Fruit fly (Drosophila melanogaster) whole organism, embryonic: ENCODE data around the gene TyrRS.

Source experiments
- CG10462 ChIP-seq: fragments of 200-800 bp; sonication (Bioruptor generic); optimal IDR thresholded peaks from 2 replicates; lab custom pipeline; 2016; ENCODE audit warnings: missing biosample characterization, missing genetic modification characterization
- CG11085 ChIP-seq: fragments of 200-800 bp; sonication (Bioruptor generic); IDR thresholded peaks from 2 replicates; pipeline ENCODE4 v1.3.6; 2022; ENCODE audit warnings: missing biosample characterization, missing genetic modification characterization
- CG12071 ChIP-seq: fragments of 200-800 bp; sonication (Bioruptor generic); optimal IDR thresholded peaks from 3 replicates; lab custom pipeline; 2018; ENCODE audit warnings: missing biosample characterization, mild to moderate bottlenecking, missing genetic modification characterization
- CG12659 ChIP-seq: fragments of 200-800 bp; sonication (Bioruptor generic); optimal IDR thresholded peaks from 3 replicates; lab custom pipeline; 2017; ENCODE audit warnings: mild to moderate bottlenecking, missing biosample characterization, missing genetic modification reagents, missing genetic modification characterization
- CG13424 ChIP-seq: fragments of 200-800 bp; sonication (Bioruptor generic); optimal IDR thresholded peaks from 2 replicates; lab custom pipeline; 2019; ENCODE audit warnings: missing biosample characterization, mild to moderate bottlenecking, missing genetic modification characterization, moderate library complexity
- CG14014 ChIP-seq: fragments of 200-800 bp; sonication (Bioruptor generic); IDR thresholded peaks from 2 replicates; pipeline ENCODE4 v1.3.6; 2022; ENCODE audit warnings: missing biosample characterization, missing genetic modification characterization
- CG14441 ChIP-seq: fragments of 200-800 bp; sonication (Bioruptor generic); IDR thresholded peaks from 2 replicates; pipeline ENCODE4 v1.3.6; 2022; ENCODE audit warnings: missing biosample characterization, missing genetic modification characterization
- CG15514 ChIP-seq: fragments of 200-800 bp; sonication (Bioruptor generic); optimal IDR thresholded peaks from 3 replicates; lab custom pipeline; 2017; ENCODE audit warnings: missing biosample characterization, missing genetic modification characterization, mild to moderate bottlenecking, moderate library complexity, missing genetic modification reagents
- CG17912 ChIP-seq: fragments of 200-800 bp; sonication (Bioruptor generic); optimal IDR thresholded peaks from 2 replicates; lab custom pipeline; 2018; ENCODE audit warnings: missing biosample characterization, mild to moderate bottlenecking, missing genetic modification characterization
- CG18011 ChIP-seq: fragments of 200-800 bp; sonication (Bioruptor generic); optimal IDR thresholded peaks from 2 replicates; lab custom pipeline; 2017; ENCODE audit warnings: missing biosample characterization, missing genetic modification characterization, mild to moderate bottlenecking, moderate library complexity, missing genotype
- CG18599 ChIP-seq: fragments of 200-800 bp; sonication (Bioruptor generic); optimal IDR thresholded peaks from 3 replicates; lab custom pipeline; 2017; ENCODE audit warnings: missing biosample characterization, missing genetic modification characterization, mild to moderate bottlenecking, moderate library complexity, missing genetic modification reagents
- CG31365 ChIP-seq: fragments of 200-800 bp; sonication (Bioruptor generic); optimal IDR thresholded peaks from 2 replicates; lab custom pipeline; 2018; ENCODE audit warnings: missing biosample characterization, mild to moderate bottlenecking, missing genetic modification characterization
- CG33557 ChIP-seq: fragments of 200-800 bp; sonication (Bioruptor generic); optimal IDR thresholded peaks from 2 replicates; lab custom pipeline; 2019; ENCODE audit warnings: missing biosample characterization, mild to moderate bottlenecking, missing genetic modification characterization, moderate library complexity
- CG34224 ChIP-seq: fragments of 200-800 bp; sonication (Bioruptor generic); IDR thresholded peaks from 3 replicates; pipeline ENCODE4 v1.3.6; 2022; ENCODE audit warnings: missing biosample characterization, missing genetic modification characterization; ENCODE audit not compliant: partially characterized antibody
- CG3726 ChIP-seq: fragments of 200-800 bp; sonication (Bioruptor generic); IDR thresholded peaks from 3 replicates; pipeline ENCODE4, ENCODE4 v1.3.6; 2022; ENCODE audit warnings: missing biosample characterization, missing genetic modification characterization
- CG4424 ChIP-seq: fragments of 200-800 bp; sonication (Bioruptor generic); optimal IDR thresholded peaks from 3 replicates; lab custom pipeline; 2016; ENCODE audit warnings: missing biosample characterization, missing genetic modification characterization
- CG7271 ChIP-seq: fragments of 200-800 bp; sonication (Bioruptor generic); optimal IDR thresholded peaks from 2 replicates; lab custom pipeline; 2018; ENCODE audit warnings: missing biosample characterization, mild to moderate bottlenecking, missing genetic modification characterization, moderate library complexity
- CG7839 ChIP-seq: fragments of 200-800 bp; sonication (Bioruptor generic); optimal IDR thresholded peaks from 3 replicates; lab custom pipeline; 2018; ENCODE audit warnings: missing biosample characterization, mild to moderate bottlenecking, missing genetic modification characterization, moderate library complexity
- CG7928 ChIP-seq: fragments of 200-800 bp; sonication (Bioruptor generic); optimal IDR thresholded peaks from 2 replicates; lab custom pipeline; 2017; ENCODE audit warnings: missing biosample characterization, mild to moderate bottlenecking, missing genetic modification characterization
- CG8388 ChIP-seq: fragments of 200-800 bp; sonication (Bioruptor generic); optimal IDR thresholded peaks from 2 replicates; lab custom pipeline; 2019; ENCODE audit warnings: missing biosample characterization, mild to moderate bottlenecking, missing genetic modification characterization, moderate library complexity
- E2f1 ChIP-seq: fragments of 200-800 bp; sonication (Bioruptor generic); IDR thresholded peaks from 2 replicates; pipeline ENCODE4 v1.3.6; 2022; ENCODE audit warnings: missing biosample characterization, missing genetic modification characterization
- E2f2 ChIP-seq: fragments of 200-800 bp; sonication (Bioruptor generic); IDR thresholded peaks from 2 replicates; pipeline ENCODE4 v1.3.6; 2022; ENCODE audit warnings: missing biosample characterization, missing genetic modification characterization
- HmgD ChIP-seq: fragments of 200-800 bp; sonication (Bioruptor generic); optimal IDR thresholded peaks from 3 replicates; lab custom pipeline; 2016; ENCODE audit warnings: missing biosample characterization, missing genetic modification characterization
- HmgZ ChIP-seq: fragments of 200-800 bp; sonication (Bioruptor generic); optimal IDR thresholded peaks from 2 replicates; lab custom pipeline; 2018; ENCODE audit warnings: missing biosample characterization, mild to moderate bottlenecking, missing genetic modification characterization
- Hmr ChIP-seq: fragments of 200-800 bp; sonication (Bioruptor generic); optimal IDR thresholded peaks from 3 replicates; lab custom pipeline; 2017; ENCODE audit warnings: mild to moderate bottlenecking, missing biosample characterization, missing genetic modification reagents, missing genetic modification characterization
- Max ChIP-seq: fragments of 200-800 bp; sonication (Bioruptor generic); optimal IDR thresholded peaks from 2 replicates; lab custom pipeline; 2016; ENCODE audit warnings: missing biosample characterization, mild to moderate bottlenecking, missing genetic modification characterization
- Meics ChIP-seq: fragments of 200-800 bp; sonication (Bioruptor generic); optimal IDR thresholded peaks from 2 replicates; lab custom pipeline; 2017; ENCODE audit warnings: missing biosample characterization, mild to moderate bottlenecking, missing genetic modification characterization
- Ravus ChIP-seq: fragments of 200-800 bp; sonication (Bioruptor generic); IDR thresholded peaks from 2 replicates; pipeline ENCODE4 v1.3.6; 2022; ENCODE audit warnings: missing biosample characterization, missing genetic modification characterization
- Sin3A ChIP-seq: fragments of >200 bp; optimal IDR thresholded peaks from 2 replicates; lab custom pipeline; 2018
- Trl ChIP-seq, 3 experiments: fragments of >200 bp in 2 of 3; fragments of 200-800 bp in 1 of 3; sonication (Bioruptor generic) in 1 of 3; optimal IDR thresholded peaks; 2 replicates in 1 of 3; 3 replicates in 2 of 3; lab custom pipeline; 2016 to 2017; ENCODE audit warnings: missing biosample characterization in 1 of 3, missing genetic modification characterization in 1 of 3
- ac ChIP-seq: fragments of 200-800 bp; sonication (Bioruptor generic); optimal IDR thresholded peaks from 3 replicates; lab custom pipeline; 2017; ENCODE audit warnings: missing biosample characterization, mild to moderate bottlenecking, missing genetic modification characterization
- bigmax ChIP-seq: fragments of 200-800 bp; sonication (Bioruptor generic); optimal IDR thresholded peaks from 2 replicates; lab custom pipeline; 2018; ENCODE audit warnings: missing biosample characterization, mild to moderate bottlenecking, missing genetic modification characterization
- cg ChIP-seq: fragments of 200-800 bp; sonication (Bioruptor generic); optimal IDR thresholded peaks from 3 replicates; lab custom pipeline; 2019; ENCODE audit warnings: missing biosample characterization, mild to moderate bottlenecking, missing genetic modification characterization, moderate library complexity
- croc ChIP-seq: fragments of 200-800 bp; sonication (Bioruptor generic); conservative IDR thresholded peaks from 3 replicates; pipeline ENCODE4 v1.3.6; 2022; ENCODE audit warnings: missing biosample characterization, missing genetic modification characterization
- dysf ChIP-seq: fragments of 200-800 bp; sonication (Bioruptor generic); IDR thresholded peaks from 3 replicates; pipeline ENCODE4 v1.3.6; 2022; ENCODE audit warnings: missing biosample characterization, missing genetic modification characterization
- esg ChIP-seq: fragments of 200-800 bp; sonication (Bioruptor generic); conservative IDR thresholded peaks from 2 replicates; pipeline ENCODE4 v1.3.6; 2022; ENCODE audit warnings: missing biosample characterization, missing genetic modification characterization
- ewg ChIP-seq: fragments of 200-800 bp; sonication (Bioruptor generic); optimal IDR thresholded peaks from 3 replicates; lab custom pipeline; 2017; ENCODE audit warnings: mild to moderate bottlenecking, missing biosample characterization, missing genetic modification reagents, missing genetic modification characterization
- fu2 ChIP-seq: fragments of 200-800 bp; sonication (Bioruptor generic); optimal IDR thresholded peaks from 2 replicates; lab custom pipeline; 2016; ENCODE audit warnings: missing biosample characterization, missing genetic modification characterization
- inv ChIP-seq: fragments of 200-800 bp; sonication (Bioruptor generic); IDR thresholded peaks from 2 replicates; pipeline ENCODE4 v1.3.6; 2022; ENCODE audit warnings: missing biosample characterization, missing genetic modification characterization; ENCODE audit not compliant: partially characterized antibody
- jigr1 ChIP-seq: fragments of 200-800 bp; sonication (Bioruptor generic); IDR thresholded peaks from 3 replicates; pipeline ENCODE4 v1.3.6; 2022; ENCODE audit warnings: missing biosample characterization, missing genetic modification characterization
- luna ChIP-seq: fragments of 200-800 bp; sonication (Bioruptor generic); optimal IDR thresholded peaks from 2 replicates; lab custom pipeline; 2016; ENCODE audit warnings: missing biosample characterization, missing genetic modification characterization
- maf-S ChIP-seq: fragments of 200-800 bp; sonication (Bioruptor generic); optimal IDR thresholded peaks from 2 replicates; lab custom pipeline; 2016; ENCODE audit warnings: missing biosample characterization, missing genetic modification characterization
- mam ChIP-seq: fragments of 200-800 bp; sonication (Bioruptor generic); optimal IDR thresholded peaks from 3 replicates; lab custom pipeline; 2016; ENCODE audit warnings: missing biosample characterization, missing genetic modification characterization
- mirr ChIP-seq: fragments of 200-800 bp; sonication (Bioruptor generic); optimal IDR thresholded peaks from 3 replicates; lab custom pipeline; 2018; ENCODE audit warnings: missing biosample characterization, mild to moderate bottlenecking, missing genetic modification characterization
- mld ChIP-seq: fragments of 200-800 bp; sonication (Bioruptor generic); IDR thresholded peaks from 3 replicates; pipeline ENCODE4 v1.3.6; 2022; ENCODE audit warnings: missing biosample characterization, missing genetic modification characterization; ENCODE audit not compliant: partially characterized antibody
- prd ChIP-seq, 3 experiments: fragments of >200 bp in 2 of 3; fragments of 200-800 bp in 1 of 3; sonication (Bioruptor generic) in 1 of 3; optimal IDR thresholded peaks in 2 of 3; IDR thresholded peaks in 1 of 3; 2 replicates in 2 of 3; 3 replicates in 1 of 3; pipeline versions ENCODE4 v1.3.6 to Lab custom; 2017 to 2022; ENCODE audit warnings: missing biosample characterization in 1 of 3, missing genetic modification characterization in 1 of 3
- pros ChIP-seq: fragments of 200-800 bp; sonication (Bioruptor generic); optimal IDR thresholded peaks from 3 replicates; lab custom pipeline; 2019; ENCODE audit warnings: missing biosample characterization, mild to moderate bottlenecking, missing genetic modification characterization, moderate library complexity
- vvl ChIP-seq: fragments of 200-800 bp; sonication (Bioruptor generic); IDR thresholded peaks from 2 replicates; pipeline ENCODE4 v1.3.6; 2022; ENCODE audit warnings: missing biosample characterization, missing genetic modification characterization

TyrRS gene

dm6 chr3L:16412394-16412950 is 6.6 kb downstream of the TyrRS start, which contains the start of gene Serinc (continued):
- TF ChIP-seq jigr1 (GFP tag; lab: Robert Waterston, UW) (no peak; the same call in 2 of the 3 replicates), CG17912 (GFP tag; lab: Kevin White, UChicago) (peak; percentile 27), CG12659 (peak; percentile 84), E2f1 (GFP tag; lab: Robert Waterston, UW) (0 out of 2 replicates have a peak, but pooled peaks have one; percentile 33), esg (GFP tag; lab: Robert Waterston, UW) (no peak; the same call in 1 of the 2 replicates), CG7839 (tag; lab: Kevin White, UChicago) (no peak), CG4424 (GFP tag; lab: Kevin White, UChicago) (peak; percentile 69), CG7928 (GFP tag; lab: Kevin White, UChicago) (peak; percentile 35), Meics (peak; percentile 57), Trl (optimal IDR thresholded peaks at IDR 0.05; lab: Kevin White, UChicago) (no peak), Trl (GFP tag; optimal IDR thresholded peaks at IDR 0.05; lab: Kevin White, UChicago) (peak; percentile 55), ac (no peak), CG13424 (tag; lab: Kevin White, UChicago) (peak; percentile 71), CG14441 (GFP tag; lab: Robert Waterston, UW) (peak; percentile 52; the same call in 1 of the 2 replicates), CG31365 (tag; lab: Kevin White, UChicago) (peak; percentile 75), HmgD (GFP tag; lab: Kevin White, UChicago) (no peak), croc (GFP tag; lab: Robert Waterston, UW) (peak; percentile 30; the same call in 1 of the 3 replicates), maf-S (GFP tag; lab: Kevin White, UChicago) (peak; percentile 50), vvl (GFP tag; lab: Robert Waterston, UW) (peak; percentile 76; the same call in 1 of the 2 replicates), bigmax (no peak), mld (GFP tag; lab: Robert Waterston, UW) (peak; percentile 95), CG7271 (no peak), CG11085 (GFP tag; lab: Robert Waterston, UW) (peak; percentile 33; the same call in 1 of the 2 replicates), CG34224 (GFP tag; lab: Robert Waterston, UW) (peak; percentile 95), prd (optimal IDR thresholded peaks at IDR 0.05; lab: Kevin White, UChicago) (no peak), prd (GFP tag; IDR thresholded peaks at IDR 0.05; lab: Robert Waterston, UW) (peak; percentile 59; the same call in 2 of the 3 replicates), luna (GFP tag; lab: Kevin White, UChicago) (peak; percentile 10), ewg (GFP tag; lab: Kevin White, UChicago) (peak; percentile 39), E2f2 (GFP tag; lab: Robert Waterston, UW) (peak; percentile 72), CG3726 (no peak), Sin3A (lab: Kevin White, UChicago) (peak; percentile 22), mam (GFP tag; lab: Kevin White, UChicago) (peak; percentile 63), CG18011 (GFP tag; lab: Kevin White, UChicago) (no peak), CG18599 (GFP tag; lab: Kevin White, UChicago) (no peak), Max (peak; percentile 74), Ravus (GFP tag; lab: Robert Waterston, UW) (no peak), dysf (peak; percentile 58), cg (GFP tag; lab: Kevin White, UChicago) (no peak), CG10462 (GFP tag; lab: Kevin White, UChicago) (no peak), CG15514 (peak; percentile 78), mirr (GFP tag; lab: Kevin White, UChicago) (no peak), fu2 (GFP tag; lab: Kevin White, UChicago) (peak; percentile 62), pros (GFP tag; lab: Kevin White, UChicago) (no peak), CG8388 (GFP tag; lab: Kevin White, UChicago) (peak; percentile 26), HmgZ (tag; lab: Kevin White, UChicago) (peak; percentile 82), CG14014 (GFP tag; lab: Robert Waterston, UW) (peak; percentile 42; the same call in 1 of the 2 replicates), CG33557 (GFP tag; lab: Kevin White, UChicago) (peak; percentile 42), inv (GFP tag; lab: Robert Waterston, UW) (peak; percentile 97), Hmr (peak; percentile 69), CG12071 (GFP tag; lab: Kevin White, UChicago) (no peak)
